Worm (Caenorhabditis elegans) whole organism, L3 larva: ENCODE results near the gene Y49F6B.13.

Experiments
- ZK546.5 ChIP-seq: sonication (generic microtip); optimal IDR thresholded peaks from 2 replicates; lab custom pipeline; 2017; ENCODE audit warnings: missing biosample characterization, missing genetic modification characterization
- elt-3 ChIP-seq, 3 experiments: fragments of 150-350 bp in 1 of 3; sonication (generic microtip) in 2 of 3; optimal IDR thresholded peaks; 2 replicates in 2 of 3; 4 replicates in 1 of 3; lab custom pipeline; 2014 to 2017; ENCODE audit warnings: missing biosample characterization in 3 of 3, missing genetic modification characterization in 3 of 3
- jun-1 ChIP-seq: fragments of 150-350 bp; optimal IDR thresholded peaks from 2 replicates; lab custom pipeline; 2014; ENCODE audit warnings: missing biosample characterization, missing genetic modification reagents, missing genetic modification characterization
- mdl-1 ChIP-seq: fragments of 150-350 bp; optimal IDR thresholded peaks from 2 replicates; lab custom pipeline; 2014; ENCODE audit warnings: missing biosample characterization, missing genetic modification characterization
- tbx-2 ChIP-seq: sonication (generic microtip); optimal IDR thresholded peaks from 2 replicates; lab custom pipeline; 2016; ENCODE audit warnings: mild to moderate bottlenecking, missing genetic modification characterization, missing compliant biosample characterization
- zag-1 ChIP-seq: fragments of 150-350 bp; optimal IDR thresholded peaks from 2 replicates; lab custom pipeline; 2014; ENCODE audit warnings: missing biosample characterization, missing genetic modification characterization
- ztf-11 ChIP-seq: fragments of 150-350 bp; optimal IDR thresholded peaks from 2 replicates; lab custom pipeline; 2014; ENCODE audit warnings: missing biosample characterization, missing genetic modification characterization

- TF ChIP-seq mdl-1: no peak
- no peak for TF ChIP-seq ztf-11 (tag; lab: Kevin White, UChicago)
- TF ChIP-seq elt-3 (tag; optimal IDR thresholded peaks at IDR 0.05; lab: Kevin White, UChicago): no peak
- TF ChIP-seq jun-1: no peak
- TF ChIP-seq ZK546.5 (tag; lab: Kevin White, UChicago): no peak
- no peak for TF ChIP-seq zag-1 (tag; lab: Kevin White, UChicago)
- TF ChIP-seq tbx-2: peak; percentile 21
Observed at ce11 chrII:3502520-3503323, 31.2 kb upstream of the Y49F6B.13 start, which contains the start of the genes col-71 and Y49F6B.2.
